Worm (Caenorhabditis elegans): ENCODE measurements around the gene C45G7.4.
A peak's percentile ranks its signal among the peaks of the same experiment; 100 is the strongest.

Gene C45G7.4

DNA sequence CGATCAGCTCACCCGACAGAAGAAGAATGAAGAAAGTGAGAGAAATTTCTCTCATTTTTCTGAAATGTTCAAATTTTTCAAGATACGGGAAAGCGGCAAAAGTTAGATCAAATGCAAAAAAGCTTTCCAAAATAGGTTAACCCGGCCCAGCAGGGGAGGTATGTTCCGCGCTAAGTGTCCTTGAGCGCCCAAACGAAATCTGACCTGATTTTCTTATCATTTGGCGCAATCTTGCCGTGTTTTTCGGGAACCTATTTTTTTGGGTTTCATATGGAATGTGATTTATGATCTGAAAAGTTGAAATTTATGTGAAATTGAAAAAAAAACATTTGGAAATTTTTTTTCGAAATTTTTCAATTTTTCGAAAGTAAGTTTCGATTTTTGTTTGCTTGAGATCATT is 30.5 kb downstream of the C45G7.4 start, which contains the start of gene cdh-10:
cdh-10 (minus strand) TSS at position 59 of the 400 bp plus-strand sequence.
- TF ChIP-seq elt-3 (tag; optimal IDR thresholded peaks at IDR 0.05) (no peak), nhr-129 (tag; optimal IDR thresholded peaks at IDR 0.05) (no peak), snpc-4 (tag; optimal IDR thresholded peaks at IDR 0.05) (no peak), lin-39 (tag; optimal IDR thresholded peaks at IDR 0.05) (no peak), elt-1 (tag; optimal IDR thresholded peaks at IDR 0.05) (no peak), nhr-10 (tag; optimal IDR thresholded peaks at IDR 0.05) (no peak), nhr-25 (tag; optimal IDR thresholded peaks at IDR 0.05) (no peak)

- no peak for TF ChIP-seq skn-1 (tag; optimal IDR thresholded peaks at IDR 0.05)
- no peak for TF ChIP-seq alr-1 (tag; optimal IDR thresholded peaks at IDR 0.05)
- TF ChIP-seq nhr-6 (tag; optimal IDR thresholded peaks at IDR 0.05), result no peak
These were observed 31.4 kb downstream of the C45G7.4 start, which contains the start of gene ilys-3 for ce11 chrIV:2464156-2464555. Gene ilys-3 (plus strand): TSS chrIV:2464456.

DNA sequence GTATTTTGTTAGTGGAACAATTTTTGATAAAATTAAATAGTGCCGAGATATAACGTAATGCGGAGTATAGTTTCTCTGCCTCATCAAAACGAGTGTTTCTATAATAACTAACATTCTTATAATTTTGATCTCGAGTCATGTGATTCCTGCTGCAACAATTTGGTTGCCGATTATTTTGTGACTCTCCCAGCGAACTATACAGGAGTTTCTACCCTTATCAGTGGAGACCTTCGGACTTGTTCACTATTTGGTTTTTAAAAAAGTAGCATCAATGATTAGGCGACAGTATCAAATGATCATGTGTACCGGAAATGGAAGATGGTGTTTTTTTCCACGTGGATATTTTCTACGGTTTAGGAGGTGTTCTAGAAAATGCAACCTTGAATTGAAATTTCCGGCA is 33.5 kb downstream of the C45G7.4 start:
- TF ChIP-seq gmeb-1 (tag; optimal IDR thresholded peaks at IDR 0.05) (peak; percentile 14), sma-9 (GFP tag; optimal IDR thresholded peaks at IDR 0.05) (peak; percentile 31), sma-9 (tag; optimal IDR thresholded peaks at IDR 0.05) (no peak), fos-1 (tag; optimal IDR thresholded peaks at IDR 0.05) (peak; percentile 19), R02D3.7 (tag; optimal IDR thresholded peaks at IDR 0.05) (no peak)

DNA sequence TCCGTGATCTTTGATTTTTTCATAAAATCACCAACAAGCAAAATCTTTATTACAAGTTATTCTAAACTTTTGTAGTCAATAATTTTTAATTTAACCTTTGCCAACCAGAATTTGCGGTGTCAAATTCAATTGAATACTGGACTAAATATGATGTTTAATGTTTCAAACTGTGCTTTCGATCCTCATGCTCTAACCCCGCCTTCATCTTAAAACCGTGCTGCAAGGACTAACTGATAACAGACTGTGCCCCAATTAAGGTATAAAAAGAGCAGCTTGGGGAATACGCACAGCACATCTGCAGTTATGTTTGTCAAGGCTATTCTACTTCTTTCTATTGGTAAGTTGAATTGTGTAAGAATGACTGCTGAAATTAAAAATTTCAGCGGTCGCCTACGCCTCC is 34.6 kb downstream of the C45G7.4 start, which contains the start of gene ilys-2:
ilys-2 (plus strand) TSS at position 301 of the 400 bp plus-strand sequence.
- TF ChIP-seq fos-1 (tag; optimal IDR thresholded peaks at IDR 0.05) (no peak), C34F6.9 (tag; optimal IDR thresholded peaks at IDR 0.05) (no peak), elt-3 (tag; optimal IDR thresholded peaks at IDR 0.05) (no peak), ztf-4 (tag; optimal IDR thresholded peaks at IDR 0.05) (no peak), snpc-4 (tag; optimal IDR thresholded peaks at IDR 0.05) (no peak), ZK546.5 (tag; optimal IDR thresholded peaks at IDR 0.05) (no peak), egl-27 (tag; optimal IDR thresholded peaks at IDR 0.05) (no peak), sma-9 (GFP tag; optimal IDR thresholded peaks at IDR 0.05) (no peak), sma-9 (tag; optimal IDR thresholded peaks at IDR 0.05) (no peak), nhr-77 (tag; optimal IDR thresholded peaks at IDR 0.05) (no peak), nhr-237 (tag; optimal IDR thresholded peaks at IDR 0.05) (no peak), alr-1 (tag; optimal IDR thresholded peaks at IDR 0.05) (no peak), ceh-16 (tag; optimal IDR thresholded peaks at IDR 0.05) (no peak), nhr-21 (tag; optimal IDR thresholded peaks at IDR 0.05) (no peak), Y55F3AM.14 (GFP tag; optimal IDR thresholded peaks at IDR 0.05) (no peak), unc-55 (GFP tag; optimal IDR thresholded peaks at IDR 0.05) (no peak), aly-2 (tag; optimal IDR thresholded peaks at IDR 0.05) (no peak), ztf-1 (GFP tag; conservative IDR thresholded peaks at IDR 0.05) (no peak), gmeb-1 (tag; optimal IDR thresholded peaks at IDR 0.05) (no peak), blmp-1 (tag; optimal IDR thresholded peaks at IDR 0.05; ENCODE audit: insufficient read depth) (no peak), sma-3 (GFP tag; optimal IDR thresholded peaks at IDR 0.05) (no peak)

DNA sequence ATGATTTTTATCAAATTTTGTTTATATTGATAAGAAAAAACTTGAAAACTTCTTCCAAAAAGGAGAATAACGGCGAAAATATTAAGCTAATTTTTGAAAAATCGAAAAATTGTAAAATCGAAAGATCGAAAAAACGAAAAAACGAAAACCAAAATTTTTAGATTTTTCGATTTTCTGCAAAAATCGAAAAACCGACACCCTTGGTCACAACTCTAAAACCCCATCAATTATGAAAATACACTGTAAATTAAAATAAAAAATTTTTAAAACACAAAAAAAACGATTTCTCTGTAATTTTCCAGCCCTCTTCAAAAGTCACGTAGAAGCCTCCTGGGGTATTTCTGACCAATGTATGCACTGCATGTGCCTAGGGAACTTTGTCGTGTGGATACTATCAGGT is 37.3 kb downstream of the C45G7.4 start, which contains the start of gene ilys-1:
ilys-1 (plus strand) TSS at position 301 of the 400 bp plus-strand sequence.
- TF ChIP-seq unc-39 (tag; optimal IDR thresholded peaks at IDR 0.05) (no peak), C34F6.9 (tag; optimal IDR thresholded peaks at IDR 0.05) (no peak), zag-1 (tag; optimal IDR thresholded peaks at IDR 0.05) (no peak), fos-1 (tag; optimal IDR thresholded peaks at IDR 0.05) (no peak), nhr-129 (tag; optimal IDR thresholded peaks at IDR 0.05) (no peak), elt-1 (tag; optimal IDR thresholded peaks at IDR 0.05) (no peak), ama-1 (optimal IDR thresholded peaks at IDR 0.05) (no peak), sma-3 (GFP tag; optimal IDR thresholded peaks at IDR 0.05) (no peak), unc-62 (GFP tag; optimal IDR thresholded peaks at IDR 0.05) (no peak), lsy-2 (tag; optimal IDR thresholded peaks at IDR 0.05) (no peak), nhr-10 (tag; optimal IDR thresholded peaks at IDR 0.05) (no peak), ztf-1 (GFP tag; conservative IDR thresholded peaks at IDR 0.05) (no peak), F13H6.1 (tag; optimal IDR thresholded peaks at IDR 0.05) (no peak), nhr-25 (tag; optimal IDR thresholded peaks at IDR 0.05) (no peak), aly-2 (tag; optimal IDR thresholded peaks at IDR 0.05) (no peak)

Measured in whole organism, L2 larva.